Worm (Caenorhabditis elegans): Measurements from ENCODE around the gene F54H5.14.

Gene F54H5.14

ce11 chrII:6609315-6609842 lies 15.8 kb downstream of the F54H5.14 start, which contains the start of gene epg-5:
epg-5 (minus strand) TSS chrII:6609365.
- no peak for TF ChIP-seq tab-1 (GFP tag; IDR thresholded peaks at IDR 0.05)
- TF ChIP-seq ztf-23 (GFP tag; IDR thresholded peaks at IDR 0.05) = no peak
- no peak for TF ChIP-seq klf-2 (GFP tag; conservative IDR thresholded peaks at IDR 0.05)
- TF ChIP-seq med-1 (GFP tag; optimal IDR thresholded peaks at IDR 0.05; ENCODE audit: insufficient read depth) = no peak
- TF ChIP-seq flt-1 (GFP tag; IDR thresholded peaks at IDR 0.05) = no peak
- TF ChIP-seq ztf-29 (GFP tag; IDR thresholded peaks at IDR 0.05) = no peak
- peak; percentile 51; the same call in 1 of the 2 replicates for TF ChIP-seq T22C8.4 (GFP tag; IDR thresholded peaks at IDR 0.05)

ce11 chrII:6608626-6609025 lies 16.6 kb downstream of the F54H5.14 start:
- TF ChIP-seq ztf-29 (GFP tag; IDR thresholded peaks at IDR 0.05) (no peak), cog-1 (tag; optimal IDR thresholded peaks at IDR 0.05) (no peak), tab-1 (GFP tag; IDR thresholded peaks at IDR 0.05) (no peak), flt-1 (GFP tag; IDR thresholded peaks at IDR 0.05) (no peak), ref-1 (GFP tag; conservative IDR thresholded peaks at IDR 0.05) (no peak), ztf-23 (GFP tag; IDR thresholded peaks at IDR 0.05) (no peak), klf-2 (GFP tag; conservative IDR thresholded peaks at IDR 0.05) (no peak), med-1 (GFP tag; optimal IDR thresholded peaks at IDR 0.05; ENCODE audit: insufficient read depth) (no peak), T22C8.4 (GFP tag; IDR thresholded peaks at IDR 0.05) (no peak)

ce11 chrII:6600973-6601372 lies 24.2 kb downstream of the F54H5.14 start, which contains the start of gene vps-33.2:
vps-33.2 (plus strand) TSS chrII:6601216.
- TF ChIP-seq ztf-23 (GFP tag; IDR thresholded peaks at IDR 0.05) (peak; percentile 75), klf-2 (GFP tag; conservative IDR thresholded peaks at IDR 0.05) (no peak)

- TF ChIP-seq ref-1 (GFP tag; conservative IDR thresholded peaks at IDR 0.05) = no peak
- TF ChIP-seq med-1 (GFP tag; optimal IDR thresholded peaks at IDR 0.05; ENCODE audit: insufficient read depth) = no peak
- TF ChIP-seq tab-1 (GFP tag; IDR thresholded peaks at IDR 0.05) = no peak
- no peak for TF ChIP-seq flt-1 (GFP tag; IDR thresholded peaks at IDR 0.05)
- TF ChIP-seq ztf-29 (GFP tag; IDR thresholded peaks at IDR 0.05) = no peak
- peak; percentile 43; the same call in 1 of the 2 replicates for TF ChIP-seq ztf-23 (GFP tag; IDR thresholded peaks at IDR 0.05)
- no peak for TF ChIP-seq T22C8.4 (GFP tag; IDR thresholded peaks at IDR 0.05)
- no peak for TF ChIP-seq klf-2 (GFP tag; conservative IDR thresholded peaks at IDR 0.05)
These were observed 27.2 kb downstream of the F54H5.14 start, which contains the start of gene dnj-8 for ce11 chrII:6598050-6598449. dnj-8 (minus strand) TSS chrII:6598080.

- no peak for TF ChIP-seq med-1 (GFP tag; optimal IDR thresholded peaks at IDR 0.05; ENCODE audit: insufficient read depth)
- no peak for TF ChIP-seq ref-1 (GFP tag; conservative IDR thresholded peaks at IDR 0.05)
- TF ChIP-seq ztf-29 (GFP tag; IDR thresholded peaks at IDR 0.05) = no peak
- no peak for TF ChIP-seq T22C8.4 (GFP tag; IDR thresholded peaks at IDR 0.05)
- TF ChIP-seq cog-1 (tag; optimal IDR thresholded peaks at IDR 0.05) = no peak
- no peak for TF ChIP-seq ztf-23 (GFP tag; IDR thresholded peaks at IDR 0.05)
- no peak for TF ChIP-seq tab-1 (GFP tag; IDR thresholded peaks at IDR 0.05)
- no peak for TF ChIP-seq flt-1 (GFP tag; IDR thresholded peaks at IDR 0.05)
- TF ChIP-seq klf-2 (GFP tag; conservative IDR thresholded peaks at IDR 0.05) = no peak
These were observed 27.7 kb downstream of the F54H5.14 start for ce11 chrII:6597507-6597906.

ce11 chrII:6594151-6594550 lies 31.1 kb downstream of the F54H5.14 start, which contains the start of gene aipr-1:
aipr-1 (minus strand) TSS chrII:6594251.
- TF ChIP-seq klf-2 (GFP tag; conservative IDR thresholded peaks at IDR 0.05) (no peak), ztf-23 (GFP tag; IDR thresholded peaks at IDR 0.05) (no peak), T22C8.4 (GFP tag; IDR thresholded peaks at IDR 0.05) (no peak), ref-1 (GFP tag; conservative IDR thresholded peaks at IDR 0.05) (no peak), flt-1 (GFP tag; IDR thresholded peaks at IDR 0.05) (no peak), ztf-29 (GFP tag; IDR thresholded peaks at IDR 0.05) (no peak), cog-1 (tag; optimal IDR thresholded peaks at IDR 0.05) (no peak), med-1 (GFP tag; optimal IDR thresholded peaks at IDR 0.05; ENCODE audit: insufficient read depth) (no peak), tab-1 (GFP tag; IDR thresholded peaks at IDR 0.05) (no peak)

DNA sequence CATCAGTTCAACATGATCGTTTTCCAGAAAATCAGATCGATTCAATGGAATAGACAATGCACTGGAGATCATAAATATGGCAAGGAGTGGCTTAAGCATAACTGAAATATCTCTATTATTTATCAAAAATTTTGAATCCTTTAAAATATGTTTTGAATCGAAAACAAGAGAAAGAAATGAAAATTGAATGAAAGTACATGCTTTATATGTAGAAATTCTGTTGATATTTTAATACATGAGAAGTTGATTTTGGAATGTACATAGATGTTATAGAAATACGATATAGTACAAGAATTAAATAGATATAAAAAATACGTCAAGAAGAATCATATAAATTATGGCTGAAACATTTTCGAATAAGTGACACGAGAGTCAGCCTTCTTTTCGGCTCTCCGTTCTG lies 33.0 kb downstream of the F54H5.14 start, which contains the start of gene C56C10.9:
C56C10.9 (minus strand) TSS at position 101 of the 400 bp plus-strand sequence.
- no peak for TF ChIP-seq med-1 (GFP tag; optimal IDR thresholded peaks at IDR 0.05; ENCODE audit: insufficient read depth)
- TF ChIP-seq klf-2 (GFP tag; conservative IDR thresholded peaks at IDR 0.05) = no peak
- TF ChIP-seq flt-1 (GFP tag; IDR thresholded peaks at IDR 0.05) = no peak
- TF ChIP-seq T22C8.4 (GFP tag; IDR thresholded peaks at IDR 0.05) = no peak
- TF ChIP-seq ztf-29 (GFP tag; IDR thresholded peaks at IDR 0.05) = no peak
- TF ChIP-seq ref-1 (GFP tag; conservative IDR thresholded peaks at IDR 0.05) = no peak
- no peak for TF ChIP-seq ztf-23 (GFP tag; IDR thresholded peaks at IDR 0.05)
- TF ChIP-seq cog-1 (tag; optimal IDR thresholded peaks at IDR 0.05) = no peak
- no peak for TF ChIP-seq tab-1 (GFP tag; IDR thresholded peaks at IDR 0.05)

- TF ChIP-seq flt-1 (GFP tag; IDR thresholded peaks at IDR 0.05) (no peak), ref-1 (GFP tag; conservative IDR thresholded peaks at IDR 0.05) (no peak), tab-1 (GFP tag; IDR thresholded peaks at IDR 0.05) (no peak), T22C8.4 (GFP tag; IDR thresholded peaks at IDR 0.05) (no peak), cog-1 (tag; optimal IDR thresholded peaks at IDR 0.05) (no peak), ztf-29 (GFP tag; IDR thresholded peaks at IDR 0.05) (no peak), klf-2 (GFP tag; conservative IDR thresholded peaks at IDR 0.05) (no peak), ztf-23 (GFP tag; IDR thresholded peaks at IDR 0.05) (no peak), med-1 (GFP tag; optimal IDR thresholded peaks at IDR 0.05; ENCODE audit: insufficient read depth) (no peak)
These were observed 34.2 kb downstream of the F54H5.14 start for ce11 chrII:6591000-6591399.

DNA sequence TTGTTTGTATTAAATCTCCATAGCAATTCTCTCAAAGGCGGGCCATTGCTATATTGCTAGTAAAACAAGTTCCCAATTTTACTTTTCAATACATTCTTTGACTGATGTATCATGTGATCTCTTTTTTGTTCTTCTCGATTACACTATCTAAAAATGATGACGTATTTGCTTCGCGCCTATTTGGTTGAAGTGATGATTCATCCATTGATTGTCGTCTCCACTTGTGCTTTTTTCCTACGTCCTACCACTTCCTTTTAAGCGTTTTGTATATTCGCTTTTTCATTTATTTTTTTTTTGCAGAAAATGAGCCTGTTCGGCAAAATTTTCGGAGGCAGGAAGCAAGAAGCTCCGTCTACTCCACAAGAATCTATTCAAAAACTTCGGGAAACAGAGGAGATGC lies 35.8 kb downstream of the F54H5.14 start, which contains the start of gene vps-32.1:
vps-32.1 (plus strand) TSS at position 301 of the 400 bp plus-strand sequence.
- no peak for TF ChIP-seq cog-1 (tag; optimal IDR thresholded peaks at IDR 0.05)
- TF ChIP-seq med-1 (GFP tag; optimal IDR thresholded peaks at IDR 0.05; ENCODE audit: insufficient read depth) = no peak
- TF ChIP-seq flt-1 (GFP tag; IDR thresholded peaks at IDR 0.05) = no peak
- no peak for TF ChIP-seq klf-2 (GFP tag; conservative IDR thresholded peaks at IDR 0.05)
- TF ChIP-seq ref-1 (GFP tag; conservative IDR thresholded peaks at IDR 0.05) = no peak
- no peak for TF ChIP-seq T22C8.4 (GFP tag; IDR thresholded peaks at IDR 0.05)
- no peak for TF ChIP-seq ztf-29 (GFP tag; IDR thresholded peaks at IDR 0.05)
- TF ChIP-seq ztf-23 (GFP tag; IDR thresholded peaks at IDR 0.05) = no peak
- TF ChIP-seq tab-1 (GFP tag; IDR thresholded peaks at IDR 0.05) = no peak
